Fruit fly (Drosophila melanogaster) whole organism, embryonic: ENCODE data around the gene CG4497.

Source experiments
- ATbp ChIP-seq: fragments of 200-800 bp; sonication (Bioruptor generic); optimal IDR thresholded peaks from 2 replicates; lab custom pipeline; 2017; ENCODE audit warnings: missing biosample characterization, mild to moderate bottlenecking, missing genetic modification characterization, missing genetic modification reagents
- Aef1 ChIP-seq: fragments of 200-800 bp; sonication (Bioruptor generic); IDR thresholded peaks from 3 replicates; pipeline ENCODE4 v1.3.6; 2022; ENCODE audit warnings: missing biosample characterization, missing genetic modification characterization
- CG10366 ChIP-seq: fragments of 200-800 bp; sonication (Bioruptor generic); IDR thresholded peaks from 2 replicates; pipeline ENCODE4 v1.3.6; 2022; ENCODE audit warnings: missing biosample characterization, missing genetic modification characterization
- CG10543 ChIP-seq: fragments of 200-800 bp; sonication (Bioruptor generic); optimal IDR thresholded peaks from 3 replicates; lab custom pipeline; 2017; ENCODE audit warnings: missing biosample characterization, mild to moderate bottlenecking, missing genetic modification characterization, moderate library complexity
- CG12155 ChIP-seq: fragments of 200-800 bp; sonication (Bioruptor generic); optimal IDR thresholded peaks from 3 replicates; lab custom pipeline; 2016; ENCODE audit warnings: missing biosample characterization, missing genetic modification characterization
- CG17186 ChIP-seq: fragments of 200-800 bp; sonication (Bioruptor generic); optimal IDR thresholded peaks from 3 replicates; lab custom pipeline; 2017; ENCODE audit warnings: missing biosample characterization, missing genetic modification reagents, missing genetic modification characterization
- CG17328 ChIP-seq: fragments of 200-800 bp; sonication (Bioruptor generic); IDR thresholded peaks from 2 replicates; pipeline ENCODE4 v1.3.6; 2022; ENCODE audit warnings: missing biosample characterization, missing genetic modification characterization
- CG17612 ChIP-seq: fragments of 200-800 bp; sonication (Bioruptor generic); IDR thresholded peaks from 2 replicates; pipeline ENCODE4 v1.3.6; 2022; ENCODE audit warnings: missing biosample characterization, missing genetic modification characterization
- CG2678 ChIP-seq: fragments of 200-800 bp; sonication (Bioruptor generic); optimal IDR thresholded peaks from 3 replicates; lab custom pipeline; 2019; ENCODE audit warnings: missing biosample characterization, mild to moderate bottlenecking, missing genetic modification characterization, moderate library complexity
- CG30431 ChIP-seq: fragments of 200-800 bp; sonication (Bioruptor generic); optimal IDR thresholded peaks from 2 replicates; lab custom pipeline; 2017; ENCODE audit warnings: missing biosample characterization, missing genetic modification characterization
- CG32767 ChIP-seq: fragments of 200-800 bp; sonication (Bioruptor generic); IDR thresholded peaks from 2 replicates; pipeline ENCODE4 v1.3.6; 2022; ENCODE audit warnings: missing biosample characterization, missing genetic modification characterization
- CG32772 ChIP-seq: fragments of 200-800 bp; sonication (Bioruptor generic); IDR thresholded peaks from 2 replicates; pipeline ENCODE4 v1.3.6; 2022; ENCODE audit warnings: missing biosample characterization, missing genetic modification characterization
- CG5245 ChIP-seq: fragments of 200-800 bp; sonication (Bioruptor generic); optimal IDR thresholded peaks from 3 replicates; lab custom pipeline; 2016; ENCODE audit warnings: missing biosample characterization, missing genetic modification characterization
- CG7372 ChIP-seq: fragments of 200-800 bp; sonication (Bioruptor generic); IDR thresholded peaks from 2 replicates; pipeline ENCODE4 v1.3.6; 2022; ENCODE audit warnings: missing biosample characterization, missing genetic modification characterization
- CG7556 ChIP-seq: fragments of 200-800 bp; sonication (Bioruptor generic); optimal IDR thresholded peaks from 2 replicates; lab custom pipeline; 2017; ENCODE audit warnings: missing biosample characterization, mild to moderate bottlenecking, missing genetic modification characterization
- CG8359 ChIP-seq: fragments of 200-800 bp; sonication (Bioruptor generic); optimal IDR thresholded peaks from 2 replicates; lab custom pipeline; 2017; ENCODE audit warnings: missing biosample characterization, mild to moderate bottlenecking, missing genetic modification characterization, borderline replicate concordance
- CG8478 ChIP-seq: fragments of >200 bp; optimal IDR thresholded peaks from 2 replicates; lab custom pipeline; 2018
- CG9437 ChIP-seq: fragments of 200-800 bp; sonication (Bioruptor generic); optimal IDR thresholded peaks from 2 replicates; lab custom pipeline; 2018; ENCODE audit warnings: missing biosample characterization, mild to moderate bottlenecking, missing genetic modification characterization
- CG9609 ChIP-seq: fragments of 200-800 bp; sonication (Bioruptor generic); optimal IDR thresholded peaks from 3 replicates; lab custom pipeline; 2016; ENCODE audit warnings: missing biosample characterization, missing genetic modification characterization
- CkIIα-i1 ChIP-seq: fragments of 200-800 bp; sonication (Bioruptor generic); IDR thresholded peaks from 2 replicates; pipeline ENCODE4 v1.3.6; 2022; ENCODE audit warnings: missing biosample characterization, missing genetic modification characterization
- CoRest ChIP-seq: fragments of 200-800 bp; sonication (Bioruptor generic); optimal IDR thresholded peaks from 3 replicates; lab custom pipeline; 2018; ENCODE audit warnings: missing biosample characterization, mild to moderate bottlenecking, missing genetic modification characterization, moderate library complexity
- Dad ChIP-seq: fragments of 200-800 bp; sonication (Bioruptor generic); optimal IDR thresholded peaks from 3 replicates; lab custom pipeline; 2016; ENCODE audit warnings: missing biosample characterization, missing genetic modification characterization
- Deaf1 ChIP-seq: fragments of 200-800 bp; optimal IDR thresholded peaks from 3 replicates; lab custom pipeline; 2019; ENCODE audit warnings: missing biosample characterization, mild to moderate bottlenecking, missing genetic modification characterization, moderate library complexity
- Dek ChIP-seq: fragments of 200-800 bp; sonication (Bioruptor generic); optimal IDR thresholded peaks from 3 replicates; lab custom pipeline; 2019; ENCODE audit warnings: missing biosample characterization, mild to moderate bottlenecking, missing genetic modification characterization, moderate library complexity
- Dref ChIP-seq: fragments of 200-800 bp; sonication (Bioruptor generic); IDR thresholded peaks from 2 replicates; pipeline ENCODE4 v1.3.6; 2022; ENCODE audit warnings: missing biosample characterization, missing genetic modification characterization
- Elba2 ChIP-seq: fragments of 200-800 bp; sonication (Bioruptor generic); optimal IDR thresholded peaks from 3 replicates; lab custom pipeline; 2016; ENCODE audit warnings: missing biosample characterization, missing genetic modification characterization
- HmgD ChIP-seq: fragments of 200-800 bp; sonication (Bioruptor generic); optimal IDR thresholded peaks from 3 replicates; lab custom pipeline; 2016; ENCODE audit warnings: missing biosample characterization, missing genetic modification characterization
- Jarid2 ChIP-seq: fragments of 200-800 bp; sonication (Bioruptor generic); optimal IDR thresholded peaks from 3 replicates; lab custom pipeline; 2017; ENCODE audit warnings: mild to moderate bottlenecking, missing biosample characterization, missing genetic modification reagents, missing genetic modification characterization
- Lim3 ChIP-seq: fragments of 200-800 bp; sonication (Bioruptor generic); IDR thresholded peaks from 2 replicates; pipeline ENCODE4 v1.3.6; 2022; ENCODE audit warnings: missing biosample characterization, missing genetic modification characterization
- Ptx1 ChIP-seq: fragments of 200-800 bp; sonication (Bioruptor generic); IDR thresholded peaks from 2 replicates; pipeline ENCODE4 v1.3.6; 2022; ENCODE audit warnings: missing biosample characterization, missing genetic modification characterization
- Sin3A ChIP-seq: fragments of >200 bp; optimal IDR thresholded peaks from 2 replicates; lab custom pipeline; 2018
- Stat92E ChIP-seq, 3 experiments: fragments of >200 bp in 2 of 3; fragments of 200-800 bp in 1 of 3; sonication (Bioruptor generic) in 1 of 3; optimal IDR thresholded peaks; 2 replicates each; lab custom pipeline; 2017 to 2019; ENCODE audit warnings: missing biosample characterization in 3 of 3, missing genetic modification characterization in 3 of 3, mild to moderate bottlenecking in 1 of 3, moderate library complexity in 1 of 3
- al ChIP-seq: fragments of 200-800 bp; sonication (Bioruptor generic); IDR thresholded peaks from 2 replicates; pipeline ENCODE4 v1.3.6; 2022; ENCODE audit warnings: missing biosample characterization, missing genetic modification characterization
- ci ChIP-seq: fragments of 200-800 bp; sonication (Bioruptor generic); IDR thresholded peaks from 3 replicates; pipeline ENCODE4 v1.3.6; 2022; ENCODE audit warnings: missing biosample characterization, missing genetic modification characterization
- dati ChIP-seq: fragments of 200-800 bp; sonication (Bioruptor generic); IDR thresholded peaks from 2 replicates; pipeline ENCODE4 v1.3.6; 2022; ENCODE audit warnings: missing biosample characterization, missing genetic modification characterization
- esg ChIP-seq: fragments of 200-800 bp; sonication (Bioruptor generic); conservative IDR thresholded peaks from 2 replicates; pipeline ENCODE4 v1.3.6; 2022; ENCODE audit warnings: missing biosample characterization, missing genetic modification characterization
- exex ChIP-seq: fragments of 200-800 bp; sonication (Bioruptor generic); optimal IDR thresholded peaks from 4 replicates; lab custom pipeline; 2018; ENCODE audit warnings: missing biosample characterization, mild to moderate bottlenecking, missing genetic modification characterization, moderate library complexity
- ftz-f1 ChIP-seq: fragments of 200-800 bp; sonication (Bioruptor generic); optimal IDR thresholded peaks from 2 replicates; lab custom pipeline; 2016; ENCODE audit warnings: missing biosample characterization, missing genetic modification characterization
- gem ChIP-seq: fragments of 200-800 bp; sonication (Bioruptor generic); optimal IDR thresholded peaks from 2 replicates; lab custom pipeline; 2019; ENCODE audit warnings: missing biosample characterization, mild to moderate bottlenecking, missing genetic modification characterization, moderate library complexity
- h ChIP-seq: fragments of >200 bp; optimal IDR thresholded peaks from 2 replicates; lab custom pipeline; 2017
- hb ChIP-seq: fragments of 200-800 bp; sonication (Bioruptor generic); IDR thresholded peaks from 3 replicates; pipeline ENCODE4 v1.3.6; 2022; ENCODE audit warnings: missing biosample characterization, missing genetic modification characterization; ENCODE audit not compliant: partially characterized antibody
- jumu ChIP-seq: fragments of 200-800 bp; sonication (Bioruptor generic); optimal IDR thresholded peaks from 3 replicates; lab custom pipeline; 2016; ENCODE audit warnings: missing biosample characterization, missing genetic modification characterization
- nom ChIP-seq: fragments of 200-800 bp; sonication (Bioruptor generic); optimal IDR thresholded peaks from 2 replicates; lab custom pipeline; 2017; ENCODE audit warnings: missing biosample characterization, missing genetic modification characterization, mild to moderate bottlenecking, moderate library complexity, missing genetic modification reagents
- prd ChIP-seq, 3 experiments: fragments of >200 bp in 2 of 3; fragments of 200-800 bp in 1 of 3; sonication (Bioruptor generic) in 1 of 3; optimal IDR thresholded peaks in 2 of 3; IDR thresholded peaks in 1 of 3; 2 replicates in 2 of 3; 3 replicates in 1 of 3; pipeline versions ENCODE4 v1.3.6 to Lab custom; 2017 to 2022; ENCODE audit warnings: missing biosample characterization in 1 of 3, missing genetic modification characterization in 1 of 3
- sc ChIP-seq, 3 experiments: fragments of >200 bp in 2 of 3; fragments of 200-800 bp in 1 of 3; sonication (Bioruptor generic) in 1 of 3; optimal IDR thresholded peaks; 2 replicates in 2 of 3; 3 replicates in 1 of 3; lab custom pipeline; 2017; ENCODE audit warnings: mild to moderate bottlenecking in 1 of 3, missing biosample characterization in 1 of 3, missing genetic modification characterization in 1 of 3, missing genetic modification reagents in 1 of 3
- scrt ChIP-seq: fragments of 200-800 bp; sonication (Bioruptor generic); optimal IDR thresholded peaks from 2 replicates; lab custom pipeline; 2018; ENCODE audit warnings: missing biosample characterization, mild to moderate bottlenecking, missing genetic modification characterization, moderate library complexity
- sd ChIP-seq: fragments of 200-800 bp; sonication (Bioruptor generic); optimal IDR thresholded peaks from 3 replicates; lab custom pipeline; 2018; ENCODE audit warnings: missing biosample characterization, mild to moderate bottlenecking, missing genetic modification characterization, moderate library complexity
- vfl ChIP-seq: fragments of 200-800 bp; sonication (Bioruptor generic); optimal IDR thresholded peaks from 2 replicates; lab custom pipeline; 2016; ENCODE audit warnings: missing biosample characterization, missing genetic modification characterization
- wor ChIP-seq: fragments of 200-800 bp; sonication (Bioruptor generic); IDR thresholded peaks from 2 replicates; pipeline ENCODE4 v1.3.6; 2022; ENCODE audit warnings: missing biosample characterization, missing genetic modification characterization

The CG4497 gene

DNA sequence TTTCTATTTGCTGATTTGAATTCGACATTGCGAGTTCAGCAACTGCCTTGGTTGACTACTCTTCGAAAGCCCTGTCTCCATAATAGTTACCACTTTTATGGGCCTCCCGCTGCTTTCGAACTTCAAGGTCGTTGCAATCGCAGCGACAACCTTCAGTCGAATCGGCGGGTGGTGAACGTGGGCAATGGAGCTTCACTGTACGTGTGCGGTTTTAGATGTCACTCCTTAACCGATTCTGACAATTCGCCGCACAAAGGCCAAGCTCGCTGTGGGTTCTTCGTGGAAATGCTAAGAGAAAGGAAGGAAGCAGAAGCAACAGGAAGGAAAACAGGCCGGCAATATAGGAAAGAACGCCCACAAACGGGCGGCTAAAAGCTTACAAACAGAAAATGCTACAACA lies 42.1 kb downstream of the CG4497 start (continued):
- TF ChIP-seq sd (tag; lab: Kevin White, UChicago) (no peak), Jarid2 (no peak), CG12155 (GFP tag; lab: Kevin White, UChicago) (no peak), CG7372 (GFP tag; lab: Robert Waterston, UW) (no peak)

DNA sequence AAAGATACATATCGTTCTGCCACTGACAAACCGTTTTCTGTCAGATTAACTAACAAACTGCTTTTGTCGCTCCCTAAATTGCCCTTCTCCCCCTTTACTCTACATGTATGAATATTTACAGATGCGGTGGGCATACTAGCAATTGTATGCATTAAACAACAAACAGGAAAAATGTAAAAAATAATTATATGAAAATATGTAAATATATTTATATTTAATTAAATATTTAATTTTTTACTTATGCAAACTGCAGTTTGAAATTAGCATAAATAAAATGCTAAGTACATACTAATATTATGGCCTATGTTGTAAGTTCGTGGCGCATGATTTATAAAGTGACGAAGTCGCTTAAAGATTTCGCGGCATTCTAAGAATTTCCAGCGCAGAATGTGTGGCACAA lies 43.6 kb downstream of the CG4497 start:
- TF ChIP-seq Stat92E (GFP tag; optimal IDR thresholded peaks at IDR 0.05; lab: Kevin White, UChicago), result peak in 1 of 3 experiments; percentile 74
- no peak for TF ChIP-seq CG10543
- TF ChIP-seq Deaf1, result peak; percentile 37
- 0 out of 3 replicates have a peak, but pooled peaks have one; percentile 44 for TF ChIP-seq Aef1 (GFP tag; lab: Robert Waterston, UW)
- peak; percentile 55 for TF ChIP-seq esg (GFP tag; lab: Robert Waterston, UW)
- peak; percentile 62 for TF ChIP-seq CG2678 (tag; lab: Kevin White, UChicago)
- no peak for TF ChIP-seq jumu (GFP tag; lab: Kevin White, UChicago)
- 0 out of 2 replicates have a peak, but pooled peaks have one; percentile 42 for TF ChIP-seq CG32767 (GFP tag; lab: Robert Waterston, UW)
- no peak for TF ChIP-seq ftz-f1 (GFP tag; lab: Kevin White, UChicago)
- no peak for TF ChIP-seq exex (tag; lab: Kevin White, UChicago)
- no peak for TF ChIP-seq Lim3 (GFP tag; lab: Robert Waterston, UW)
- TF ChIP-seq CG32772 (GFP tag; lab: Robert Waterston, UW), result peak; percentile 47; the same call in 1 of the 2 replicates
- TF ChIP-seq scrt (GFP tag; lab: Kevin White, UChicago), result no peak
- TF ChIP-seq al (GFP tag; lab: Robert Waterston, UW), result no peak
- TF ChIP-seq Dref (GFP tag; lab: Robert Waterston, UW), result no peak
- TF ChIP-seq sc (optimal IDR thresholded peaks at IDR 0.05; lab: Kevin White, UChicago), result no peak
- TF ChIP-seq sc (GFP tag; optimal IDR thresholded peaks at IDR 0.05; lab: Kevin White, UChicago), result peak; percentile 9
- no peak for TF ChIP-seq Elba2 (GFP tag; lab: Kevin White, UChicago)
- no peak for TF ChIP-seq HmgD (GFP tag; lab: Kevin White, UChicago)
- TF ChIP-seq CG5245 (GFP tag; lab: Kevin White, UChicago), result peak; percentile 17
- TF ChIP-seq Sin3A, result no peak
- TF ChIP-seq CG17612 (GFP tag; lab: Robert Waterston, UW), result no peak
- TF ChIP-seq Dad (GFP tag; lab: Kevin White, UChicago), result no peak
- TF ChIP-seq ci, result peak; percentile 72
- TF ChIP-seq CG17186 (GFP tag; lab: Kevin White, UChicago), result no peak
- peak; percentile 49 for TF ChIP-seq CG9437 (GFP tag; lab: Kevin White, UChicago)
- TF ChIP-seq CG8478 (lab: Kevin White, UChicago), result no peak
- peak; percentile 82 for TF ChIP-seq gem (tag; lab: Kevin White, UChicago)
- TF ChIP-seq CG7556 (GFP tag; lab: Kevin White, UChicago), result peak; percentile 53
- peak; percentile 70 for TF ChIP-seq Ptx1 (GFP tag; lab: Robert Waterston, UW)
- peak; percentile 53 for TF ChIP-seq ATbp (GFP tag; lab: Kevin White, UChicago)
- TF ChIP-seq Jarid2, result no peak
- TF ChIP-seq prd (optimal IDR thresholded peaks at IDR 0.05; lab: Kevin White, UChicago), result no peak
- TF ChIP-seq prd (GFP tag; IDR thresholded peaks at IDR 0.05; lab: Robert Waterston, UW), result peak; percentile 50
- TF ChIP-seq dati (GFP tag; lab: Robert Waterston, UW), result no peak
- no peak for TF ChIP-seq CG8359
- no peak for TF ChIP-seq vfl (GFP tag; lab: Kevin White, UChicago)
- TF ChIP-seq h (lab: Kevin White, UChicago), result no peak
- TF ChIP-seq CG17328 (GFP tag; lab: Robert Waterston, UW), result peak; percentile 75
- TF ChIP-seq CoRest (tag; lab: Kevin White, UChicago), result peak; percentile 64
- peak; percentile 49; the same call in 1 of the 2 replicates for TF ChIP-seq wor (GFP tag; lab: Robert Waterston, UW)
- TF ChIP-seq nom (GFP tag; lab: Kevin White, UChicago), result no peak
- TF ChIP-seq CG30431 (GFP tag; lab: Kevin White, UChicago), result peak; percentile 3
- TF ChIP-seq hb (GFP tag; lab: Robert Waterston, UW), result no peak
- peak; percentile 51 for TF ChIP-seq CG10366 (GFP tag; lab: Robert Waterston, UW)
- TF ChIP-seq CkIIα-i1 (GFP tag; lab: Robert Waterston, UW), result no peak
- TF ChIP-seq Dek, result peak; percentile 21
- no peak for TF ChIP-seq CG9609 (GFP tag; lab: Kevin White, UChicago)
